Worm (Caenorhabditis elegans): ENCODE results near the gene far-3.

Gene far-3

DNA sequence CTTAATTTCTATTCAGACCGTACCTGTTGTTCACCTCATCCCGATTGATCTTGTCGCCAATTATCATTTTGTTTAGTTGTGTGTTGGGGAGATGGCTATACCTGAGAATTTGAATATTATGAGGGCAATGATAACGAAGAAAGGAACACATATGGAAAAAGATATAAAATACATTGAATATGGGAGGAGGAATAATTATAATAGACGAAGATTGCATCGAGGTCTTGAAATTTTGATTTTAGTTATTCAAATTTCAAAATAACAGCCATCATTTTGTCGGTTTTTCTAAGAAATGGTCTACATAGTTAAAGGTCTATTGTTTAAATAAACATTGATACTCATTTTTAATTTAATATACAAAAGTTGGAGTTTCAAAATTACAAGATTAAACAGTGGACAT lies 10.3 kb downstream of the far-3 start, which contains the start of gene shw-3:
TSS of gene shw-3 (minus strand) at position 101 of the 400 bp plus-strand sequence.
- no peak for TF ChIP-seq daf-12 (tag; optimal IDR thresholded peaks at IDR 0.05)
- no peak for TF ChIP-seq lin-13 (GFP tag; optimal IDR thresholded peaks at IDR 0.05)
- no peak for TF ChIP-seq fkh-10 (GFP tag; optimal IDR thresholded peaks at IDR 0.05)
- no peak for TF ChIP-seq mxl-2 (GFP tag; conservative IDR thresholded peaks at IDR 0.05)
- TF ChIP-seq unc-130 (GFP tag; optimal IDR thresholded peaks at IDR 0.05) = no peak
- TF ChIP-seq F37D6.2 (tag; optimal IDR thresholded peaks at IDR 0.05) = no peak
- no peak for TF ChIP-seq nhr-111 (GFP tag; optimal IDR thresholded peaks at IDR 0.05)
- TF ChIP-seq ces-1 (GFP tag; optimal IDR thresholded peaks at IDR 0.05) = no peak
- no peak for TF ChIP-seq Y5F2A.4 (GFP tag; optimal IDR thresholded peaks at IDR 0.05)
- no peak for TF ChIP-seq lin-29 (GFP tag; IDR thresholded peaks at IDR 0.05)
- TF ChIP-seq Y105C5A.15 (GFP tag; IDR thresholded peaks at IDR 0.05) = no peak
- no peak for TF ChIP-seq mdl-1 (tag; optimal IDR thresholded peaks at IDR 0.05)
- TF ChIP-seq lim-7 (GFP tag; IDR thresholded peaks at IDR 0.05) = no peak
- TF ChIP-seq lin-1 (GFP tag; IDR thresholded peaks at IDR 0.05) = no peak
- no peak for TF ChIP-seq ceh-28 (tag; optimal IDR thresholded peaks at IDR 0.05)

DNA sequence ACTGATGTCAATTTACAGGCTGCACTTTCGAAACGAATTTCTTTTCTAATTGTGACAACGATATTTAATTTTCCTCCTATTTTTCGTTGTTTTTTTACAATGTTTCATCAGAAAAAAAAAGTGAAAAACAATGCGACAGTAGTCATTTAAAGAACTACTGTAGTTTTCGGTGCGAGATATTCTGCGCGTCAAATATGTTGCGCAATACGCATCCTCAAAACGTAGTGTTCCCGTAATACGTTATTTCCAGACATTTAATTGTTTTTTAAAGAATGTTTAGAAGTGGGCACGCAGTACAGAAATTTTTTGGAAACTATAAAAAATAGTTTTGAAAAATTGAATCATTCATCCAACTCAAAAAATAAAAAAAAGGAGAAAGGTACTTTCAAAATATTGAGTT lies 23.3 kb downstream of the far-3 start:
- TF ChIP-seq fkh-10 (GFP tag; optimal IDR thresholded peaks at IDR 0.05) (no peak), unc-62 (GFP tag; optimal IDR thresholded peaks at IDR 0.05 in 1 of 2) (peak in 1 of 2 experiments; percentile 59), unc-62 (tag; optimal IDR thresholded peaks at IDR 0.05) (no peak)

DNA sequence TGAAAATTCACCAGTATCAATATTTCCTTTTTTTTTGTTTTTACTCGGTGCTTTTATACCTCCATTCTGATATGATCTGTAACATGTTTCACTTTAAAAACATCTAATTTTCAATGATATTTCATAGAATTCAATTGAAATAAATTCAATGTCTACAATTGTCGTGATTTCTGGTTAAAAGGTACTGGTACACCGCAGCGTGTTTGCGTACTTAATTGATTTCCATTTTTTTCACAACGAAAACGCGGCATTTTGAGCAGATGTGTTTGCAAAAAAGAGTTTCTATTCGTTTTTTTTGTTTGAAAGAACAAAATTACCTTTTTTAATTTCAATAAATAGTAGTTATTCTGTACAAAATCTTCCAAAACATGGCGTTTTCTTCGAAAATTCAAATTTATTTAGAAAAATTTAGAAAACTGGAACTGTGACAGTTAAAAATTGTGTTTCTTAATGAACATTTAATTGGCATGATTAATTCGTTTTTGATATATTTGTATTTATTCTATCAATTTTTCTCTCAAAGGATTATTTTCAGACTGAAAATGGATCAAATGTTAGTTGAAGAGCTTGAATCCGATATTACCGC lies 26.7 kb downstream of the far-3 start, which contains the start of gene pnn-1:
TSS of gene pnn-1 (plus strand) at position 536 of the 586 bp plus-strand sequence.
- TF ChIP-seq egl-27 (tag; optimal IDR thresholded peaks at IDR 0.05) (no peak), nhr-6 (tag; optimal IDR thresholded peaks at IDR 0.05) (peak; percentile 44), hmg-1.1 (GFP tag; IDR thresholded peaks at IDR 0.05) (no peak), Y48G9A.11 (GFP tag; IDR thresholded peaks at IDR 0.05) (no peak), Y75B8A.6 (GFP tag; IDR thresholded peaks at IDR 0.05) (no peak), fkh-10 (GFP tag; optimal IDR thresholded peaks at IDR 0.05) (no peak), lin-13 (GFP tag; optimal IDR thresholded peaks at IDR 0.05) (no peak), dmd-6 (GFP tag; IDR thresholded peaks at IDR 0.05) (no peak), mes-2 (tag; optimal IDR thresholded peaks at IDR 0.05; ENCODE audit: poor library complexity, severe bottlenecking) (peak; percentile 68), hlh-30 (tag; optimal IDR thresholded peaks at IDR 0.05; ENCODE audit: insufficient read depth) (no peak), unc-39 (tag; optimal IDR thresholded peaks at IDR 0.05) (no peak), lim-7 (GFP tag; IDR thresholded peaks at IDR 0.05) (no peak), dve-1 (tag; optimal IDR thresholded peaks at IDR 0.05; ENCODE audit: insufficient read depth) (peak; percentile 34), tra-1 (GFP tag; IDR thresholded peaks at IDR 0.05) (no peak), dpl-1 (GFP tag; optimal IDR thresholded peaks at IDR 0.05) (peak; percentile 50), cey-2 (tag; optimal IDR thresholded peaks at IDR 0.05; ENCODE audit: borderline replicate concordance, insufficient read depth) (no peak), daf-19 (GFP tag; conservative IDR thresholded peaks at IDR 0.05) (no peak), duxl-1 (tag; optimal IDR thresholded peaks at IDR 0.05; ENCODE audit: poor library complexity) (no peak), mdl-1 (tag; optimal IDR thresholded peaks at IDR 0.05) (no peak), hif-1 (tag; optimal IDR thresholded peaks at IDR 0.05) (no peak), daf-12 (tag; optimal IDR thresholded peaks at IDR 0.05) (no peak), sdz-12 (GFP tag; optimal IDR thresholded peaks at IDR 0.05) (no peak), fos-1 (tag; optimal IDR thresholded peaks at IDR 0.05) (no peak), lin-38 (GFP tag; IDR thresholded peaks at IDR 0.05) (peak; percentile 75), T26A8.4 (GFP tag; IDR thresholded peaks at IDR 0.05) (no peak), pha-4 (GFP tag; IDR thresholded peaks at IDR 0.05) (no peak), pha-4 (tag; optimal IDR thresholded peaks at IDR 0.05) (no peak), nhr-25 (tag; optimal IDR thresholded peaks at IDR 0.05; ENCODE audit: borderline replicate concordance, insufficient read depth) (no peak), T20F7.1 (GFP tag; optimal IDR thresholded peaks at IDR 0.05) (peak; percentile 74), mep-1 (tag; optimal IDR thresholded peaks at IDR 0.05) (peak; percentile 19), R02D3.7 (tag; optimal IDR thresholded peaks at IDR 0.05) (no peak), nhr-41 (GFP tag; IDR thresholded peaks at IDR 0.05) (no peak), lir-3 (tag; optimal IDR thresholded peaks at IDR 0.05) (no peak), lsy-2 (tag; optimal IDR thresholded peaks at IDR 0.05) (peak in 1 of 2 experiments; percentile 90)
